Worm (Caenorhabditis elegans): ENCODE results near the gene F46G11.6.

Gene F46G11.6

DNA sequence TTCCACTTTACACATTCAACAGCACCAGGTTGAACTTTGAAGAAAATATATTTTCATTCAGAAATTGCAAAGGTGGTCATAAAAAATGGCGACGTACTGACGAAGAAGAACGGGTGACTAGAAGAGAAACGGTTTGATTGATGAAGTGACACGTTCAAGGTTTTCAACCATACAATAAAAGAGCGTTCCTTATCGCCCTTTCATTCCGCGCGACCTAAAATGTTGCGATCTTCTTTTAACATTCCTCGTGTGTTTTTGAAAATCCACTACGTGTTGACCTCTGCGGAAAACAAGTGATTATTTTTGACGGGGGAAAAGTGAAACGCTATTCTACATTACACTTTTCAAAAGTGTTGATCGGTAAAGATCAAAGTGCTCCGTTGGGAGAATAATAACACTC, 41.8 kb downstream of the F46G11.6 start:
- TF ChIP-seq C08G9.2 (tag; optimal IDR thresholded peaks at IDR 0.05): no peak
- peak; percentile 15 for TF ChIP-seq ama-1 (optimal IDR thresholded peaks at IDR 0.05)
- TF ChIP-seq unc-55 (GFP tag; optimal IDR thresholded peaks at IDR 0.05): peak; percentile 17
- TF ChIP-seq unc-3 (GFP tag; conservative IDR thresholded peaks at IDR 0.05): no peak
- TF ChIP-seq unc-3 (tag; optimal IDR thresholded peaks at IDR 0.05): no peak

DNA sequence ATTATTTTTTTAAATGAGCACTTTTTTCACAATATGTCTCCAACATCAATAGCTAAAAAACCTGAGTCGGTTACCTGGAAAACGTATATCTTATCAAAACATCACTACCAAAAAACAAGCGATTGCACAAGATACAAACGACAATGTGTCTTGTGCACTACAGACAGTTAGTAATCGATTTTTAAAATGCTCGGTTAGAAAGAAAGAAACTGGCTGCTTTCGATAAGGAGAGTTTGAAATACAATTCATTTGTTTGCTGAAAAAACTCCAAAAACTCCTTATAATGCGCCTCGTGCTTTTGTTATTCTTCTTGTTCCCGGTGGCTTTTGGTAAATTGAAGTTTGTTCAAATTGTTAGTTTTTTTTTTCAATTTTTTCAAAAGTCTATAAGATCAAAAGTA, 42.9 kb downstream of the F46G11.6 start, which contains the start of gene acp-5:
Gene acp-5, plus strand, starts transcription at position 261 of the 400 bp plus-strand sequence.
- no peak for TF ChIP-seq dve-1 (tag; optimal IDR thresholded peaks at IDR 0.05)
- no peak for TF ChIP-seq che-1 (tag; optimal IDR thresholded peaks at IDR 0.05)

DNA sequence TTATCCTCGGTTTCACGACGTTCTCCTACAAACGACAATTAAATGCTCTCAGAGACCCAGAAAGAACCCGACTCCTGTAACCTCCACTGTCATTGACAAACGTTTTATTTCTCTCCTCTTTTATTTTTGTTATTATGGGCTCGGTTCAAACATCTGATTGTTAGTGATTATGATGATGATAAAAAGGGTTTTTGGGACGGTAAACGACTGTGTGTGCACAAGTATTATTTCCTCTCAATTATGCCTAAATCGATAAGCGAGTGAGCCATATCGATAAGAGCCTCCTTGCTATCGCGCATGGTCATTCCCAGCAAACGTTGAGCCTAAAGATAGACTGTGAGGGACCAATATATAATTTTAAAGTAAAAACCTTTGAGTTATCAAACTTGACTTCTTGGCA, 45.5 kb downstream of the F46G11.6 start:
- TF ChIP-seq elt-2 (tag; optimal IDR thresholded peaks at IDR 0.05): peak; percentile 87
- no peak for TF ChIP-seq ztf-16 (tag; optimal IDR thresholded peaks at IDR 0.05)
- no peak for TF ChIP-seq che-1 (tag; optimal IDR thresholded peaks at IDR 0.05)
- TF ChIP-seq hlh-30 (tag; optimal IDR thresholded peaks at IDR 0.05; ENCODE audit: insufficient read depth): no peak
- TF ChIP-seq ama-1 (optimal IDR thresholded peaks at IDR 0.05): no peak
- TF ChIP-seq ceh-24 (tag; optimal IDR thresholded peaks at IDR 0.05): no peak

DNA sequence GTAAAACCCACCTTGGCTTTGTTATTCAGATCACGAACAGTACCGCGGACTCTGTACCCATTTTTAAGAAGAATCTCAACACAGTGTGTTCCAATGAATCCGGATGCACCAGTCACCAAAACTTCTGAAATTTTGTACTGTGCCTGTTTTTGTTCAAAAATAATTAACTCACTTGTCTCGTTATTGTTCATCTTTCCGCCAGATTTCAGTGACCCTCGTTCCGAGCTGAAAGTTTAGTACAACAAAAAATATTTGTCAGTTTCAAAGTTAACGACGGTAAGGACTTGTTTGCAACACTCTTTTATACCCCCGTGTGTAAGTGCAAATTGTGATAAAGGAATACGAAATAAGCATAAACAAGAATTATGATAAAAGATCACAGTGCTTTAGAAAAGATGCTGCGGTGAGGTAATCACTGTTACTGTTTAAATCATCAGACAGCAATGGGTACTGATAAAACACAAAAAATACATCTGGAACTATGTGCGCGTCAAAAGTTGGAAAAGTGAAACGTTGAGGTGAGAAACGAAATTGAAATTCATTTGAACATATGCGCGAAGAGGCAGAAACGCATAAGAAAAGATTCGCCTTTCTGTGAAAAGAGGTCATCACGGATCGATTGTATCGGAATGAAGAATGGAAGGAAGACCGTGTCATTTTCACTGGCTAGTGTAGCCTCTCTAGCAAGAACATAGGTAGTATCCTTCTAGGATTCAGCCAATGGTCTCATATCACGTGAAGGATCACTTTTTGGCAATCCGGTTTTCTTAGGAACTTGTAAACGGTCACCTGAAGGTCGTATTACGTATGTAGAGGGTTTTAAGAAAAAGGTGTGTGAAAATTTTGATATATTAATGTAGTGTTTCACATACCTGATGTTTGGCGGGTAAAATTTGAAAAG, 48.5 kb downstream of the F46G11.6 start, which contains the start of gene F13D11.4:
Gene F13D11.4, minus strand, starts transcription at position 225 of the 901 bp plus-strand sequence.
- TF ChIP-seq nhr-232 (tag; optimal IDR thresholded peaks at IDR 0.05) (no peak), madf-2 (tag; optimal IDR thresholded peaks at IDR 0.05) (no peak), ceh-22 (tag; optimal IDR thresholded peaks at IDR 0.05) (no peak), ceh-24 (tag; optimal IDR thresholded peaks at IDR 0.05) (no peak), mec-3 (tag; optimal IDR thresholded peaks at IDR 0.05; ENCODE audit: borderline replicate concordance) (no peak), syd-9 (tag; optimal IDR thresholded peaks at IDR 0.05) (no peak), elt-4 (tag; optimal IDR thresholded peaks at IDR 0.05) (no peak), unc-86 (tag; optimal IDR thresholded peaks at IDR 0.05) (no peak), eyg-1 (tag; optimal IDR thresholded peaks at IDR 0.05) (no peak), gmeb-2 (tag; optimal IDR thresholded peaks at IDR 0.05) (no peak), ama-1 (optimal IDR thresholded peaks at IDR 0.05) (no peak), pqm-1 (tag; optimal IDR thresholded peaks at IDR 0.05) (no peak), sox-4 (tag; optimal IDR thresholded peaks at IDR 0.05) (no peak), pat-9 (tag; optimal IDR thresholded peaks at IDR 0.05) (no peak), ref-2 (tag; optimal IDR thresholded peaks at IDR 0.05) (no peak), che-1 (tag; optimal IDR thresholded peaks at IDR 0.05) (no peak), ceh-19 (GFP tag; optimal IDR thresholded peaks at IDR 0.05) (no peak), ceh-48 (tag; optimal IDR thresholded peaks at IDR 0.05) (no peak), tbx-2 (tag; optimal IDR thresholded peaks at IDR 0.05) (no peak), ets-4 (tag; optimal IDR thresholded peaks at IDR 0.05) (no peak)

DNA sequence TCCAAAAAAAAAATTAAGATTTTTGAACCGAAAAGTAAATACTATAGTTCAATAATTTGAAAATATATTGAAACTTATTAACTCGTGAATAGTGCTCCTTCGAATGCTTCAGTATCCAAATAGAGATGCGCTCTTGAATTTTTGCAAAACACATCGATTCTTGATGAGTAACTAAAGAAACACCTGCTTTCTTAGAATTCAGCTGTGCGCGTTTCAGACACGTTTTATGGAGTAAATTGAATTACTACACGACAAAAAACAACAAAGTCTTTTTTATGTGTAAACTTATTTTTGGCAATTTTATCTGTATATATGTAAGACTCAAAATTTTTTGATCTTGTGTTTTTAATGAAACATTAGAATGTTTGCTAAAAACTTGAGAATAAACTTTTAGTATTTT, 50.2 kb downstream of the F46G11.6 start:
- TF ChIP-seq ref-2 (tag; optimal IDR thresholded peaks at IDR 0.05): no peak
- no peak for TF ChIP-seq F13H6.1 (tag; optimal IDR thresholded peaks at IDR 0.05)
- no peak for TF ChIP-seq unc-42 (tag; optimal IDR thresholded peaks at IDR 0.05)
- TF ChIP-seq dmd-4 (tag; optimal IDR thresholded peaks at IDR 0.05; ENCODE audit: borderline replicate concordance): no peak
- no peak for TF ChIP-seq ceh-9 (tag; optimal IDR thresholded peaks at IDR 0.05)
- TF ChIP-seq ttx-3 (tag; optimal IDR thresholded peaks at IDR 0.05): no peak
- no peak for TF ChIP-seq rnt-1 (tag; optimal IDR thresholded peaks at IDR 0.05)
- no peak for TF ChIP-seq tbx-7 (tag; optimal IDR thresholded peaks at IDR 0.05)
- no peak for TF ChIP-seq K02D7.2 (tag; optimal IDR thresholded peaks at IDR 0.05)
- no peak for TF ChIP-seq tbx-2 (tag; optimal IDR thresholded peaks at IDR 0.05)
